Worm (Caenorhabditis elegans): ENCODE measurements around the gene ttn-1.

- no peak for TF ChIP-seq ztf-16 (tag; optimal IDR thresholded peaks at IDR 0.05)
- no peak for TF ChIP-seq elt-2 (tag; optimal IDR thresholded peaks at IDR 0.05)
- TF ChIP-seq fkh-10 (GFP tag; optimal IDR thresholded peaks at IDR 0.05): no peak
- TF ChIP-seq ttx-3 (tag; optimal IDR thresholded peaks at IDR 0.05): no peak
- TF ChIP-seq ceh-45 (GFP tag; IDR thresholded peaks at IDR 0.05): no peak
- TF ChIP-seq odd-2 (tag; optimal IDR thresholded peaks at IDR 0.05): no peak
- no peak for TF ChIP-seq pag-3 (tag; optimal IDR thresholded peaks at IDR 0.05; ENCODE audit: borderline replicate concordance)
- TF ChIP-seq lin-11 (tag; optimal IDR thresholded peaks at IDR 0.05): no peak
- TF ChIP-seq rnt-1 (tag; optimal IDR thresholded peaks at IDR 0.05): no peak
- TF ChIP-seq sox-4 (tag; optimal IDR thresholded peaks at IDR 0.05): no peak
- no peak for TF ChIP-seq ceh-30 (tag; optimal IDR thresholded peaks at IDR 0.05)
- no peak for TF ChIP-seq ceh-18 (tag; optimal IDR thresholded peaks at IDR 0.05)
- no peak for TF ChIP-seq pqm-1 (tag; optimal IDR thresholded peaks at IDR 0.05)
Observed at ce11 chrV:6230629-6231229, 28.3 kb upstream of the ttn-1 start.

Measured in whole organism, late embryonic.